Worm (Caenorhabditis elegans) whole organism, young adult: ENCODE measurements around the gene F35H12.1.

Experiments used
- B0261.1 ChIP-seq: sonication (generic microtip); optimal IDR thresholded peaks from 2 replicates; lab custom pipeline; 2016; ENCODE audit warnings: mild to moderate bottlenecking, missing genetic modification characterization, moderate library complexity, missing compliant biosample characterization
- F52B5.7 ChIP-seq: sonication (generic microtip); optimal IDR thresholded peaks from 2 replicates; lab custom pipeline; 2016; ENCODE audit warnings: mild to moderate bottlenecking, missing genetic modification characterization, missing compliant biosample characterization
- akir-1 ChIP-seq: fragments of 200-800 bp; sonication (Bioruptor generic); optimal IDR thresholded peaks from 2 replicates; lab custom pipeline; 2018; ENCODE audit warnings: mild to moderate bottlenecking, missing genetic modification characterization, moderate library complexity, missing compliant biosample characterization
- ama-1 ChIP-seq, 3 experiments: fragments of 150-350 bp in 1 of 3; sonication (generic microtip) in 2 of 3; optimal IDR thresholded peaks; 2 replicates each; lab custom pipeline; 2014 to 2018; ENCODE audit warnings: missing biosample characterization in 2 of 3, missing genetic modification characterization in 2 of 3, missing genetic modification reagents in 2 of 3
- atf-7 ChIP-seq: sonication (generic microtip); optimal IDR thresholded peaks from 2 replicates; lab custom pipeline; 2017; ENCODE audit warnings: mild to moderate bottlenecking, missing genetic modification characterization, missing compliant biosample characterization
- cebp-2 ChIP-seq: fragments of 200-800 bp; sonication (Bioruptor generic); IDR thresholded peaks from 2 replicates; pipeline ENCODE4 v1.3.6; 2022; ENCODE audit warnings: missing genetic modification characterization, missing compliant biosample characterization
- dox-1 ChIP-seq: fragments of 200-800 bp; sonication (Bioruptor generic); IDR thresholded peaks from 2 replicates; pipeline ENCODE4 v1.3.6; 2022; ENCODE audit warnings: missing genetic modification reagents, missing genetic modification characterization, missing compliant biosample characterization
- egl-18 ChIP-seq: fragments of 200-800 bp; sonication (Bioruptor generic); IDR thresholded peaks from 2 replicates; pipeline ENCODE4 v1.3.6; 2022; ENCODE audit warnings: missing genetic modification reagents, missing genetic modification characterization, missing compliant biosample characterization
- nfya-1 ChIP-seq: sonication (generic microtip); optimal IDR thresholded peaks from 2 replicates; lab custom pipeline; 2017; ENCODE audit warnings: antibody characterized with exemption, missing compliant biosample characterization, missing genetic modification characterization, borderline replicate concordance; ENCODE audit not compliant: insufficient read depth
- unc-130 ChIP-seq: sonication (generic microtip); optimal IDR thresholded peaks from 2 replicates; lab custom pipeline; 2016; ENCODE audit warnings: missing genetic modification reagents, missing genetic modification characterization, missing compliant biosample characterization

DNA sequence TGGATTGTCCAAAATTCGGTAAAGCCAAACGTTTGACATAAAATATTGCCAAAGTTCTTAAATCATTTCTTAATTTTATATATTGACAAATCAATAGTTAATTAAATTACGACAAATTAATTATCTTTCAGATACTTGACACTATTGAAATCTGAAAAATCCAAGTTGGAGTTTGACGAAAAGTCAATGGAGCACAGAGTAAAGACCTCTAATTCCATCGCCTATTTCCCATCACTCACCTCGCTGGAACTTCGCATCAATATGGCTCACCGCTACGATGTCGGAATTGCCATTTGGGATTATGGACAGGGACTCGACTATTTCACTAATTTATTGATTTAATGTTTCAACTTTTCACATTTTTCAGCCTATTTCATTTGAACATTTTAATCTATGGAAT, 26.5 kb downstream of the F35H12.1 start:
- TF ChIP-seq cebp-2, result no peak
- TF ChIP-seq ama-1 (optimal IDR thresholded peaks at IDR 0.05; lab: Kevin White, UChicago), result no peak
- TF ChIP-seq ama-1 (GFP tag; optimal IDR thresholded peaks at IDR 0.05; lab: Kevin White, UChicago), result no peak
- no peak for TF ChIP-seq dox-1
- no peak for TF ChIP-seq B0261.1 (tag; lab: Kevin White, UChicago)
- no peak for TF ChIP-seq akir-1 (GFP tag; lab: Kevin White, UChicago)
- no peak for TF ChIP-seq nfya-1 (tag; lab: Kevin White, UChicago)
- no peak for TF ChIP-seq F52B5.7 (tag; lab: Kevin White, UChicago)
- no peak for TF ChIP-seq egl-18 (GFP tag; lab: Robert Waterston, UW)
- TF ChIP-seq atf-7 (tag; lab: Kevin White, UChicago), result no peak
- no peak for TF ChIP-seq unc-130
